Fruit fly (Drosophila melanogaster) whole organism, embryonic: ENCODE measurements around the gene CG13097.
A peak's percentile ranks its signal among the peaks of the same experiment; 100 is the strongest.

ENCODE experiments used
- ATbp ChIP-seq: fragments of 200-800 bp; sonication (Bioruptor generic); optimal IDR thresholded peaks from 2 replicates; lab custom pipeline; 2017; ENCODE audit warnings: missing biosample characterization, mild to moderate bottlenecking, missing genetic modification characterization, missing genetic modification reagents
- CG15073 ChIP-seq: fragments of 200-800 bp; sonication (Bioruptor generic); optimal IDR thresholded peaks from 2 replicates; lab custom pipeline; 2016; ENCODE audit warnings: missing biosample characterization, missing genetic modification characterization
- CG43689 ChIP-seq: fragments of 200-800 bp; sonication (Bioruptor generic); IDR thresholded peaks from 2 replicates; pipeline ENCODE4 v1.3.6; 2022; ENCODE audit warnings: missing biosample characterization, missing genetic modification characterization
- NFAT ChIP-seq: fragments of 200-800 bp; sonication (Bioruptor generic); IDR thresholded peaks from 2 replicates; pipeline ENCODE4 v1.3.6; 2022; ENCODE audit warnings: missing biosample characterization, missing genetic modification characterization
- Taf1 ChIP-seq: fragments of 200-800 bp; sonication (Bioruptor generic); IDR thresholded peaks from 2 replicates; pipeline ENCODE4 v1.3.6; 2022; ENCODE audit warnings: missing biosample characterization, missing genetic modification characterization
- ac ChIP-seq: fragments of 200-800 bp; sonication (Bioruptor generic); optimal IDR thresholded peaks from 3 replicates; lab custom pipeline; 2017; ENCODE audit warnings: missing biosample characterization, mild to moderate bottlenecking, missing genetic modification characterization
- hb ChIP-seq: fragments of 200-800 bp; sonication (Bioruptor generic); IDR thresholded peaks from 3 replicates; pipeline ENCODE4 v1.3.6; 2022; ENCODE audit warnings: missing biosample characterization, missing genetic modification characterization; ENCODE audit not compliant: partially characterized antibody
- otp ChIP-seq: fragments of 200-800 bp; sonication (Bioruptor generic); IDR thresholded peaks from 3 replicates; pipeline ENCODE4, ENCODE4 v1.3.6; 2022; ENCODE audit warnings: missing biosample characterization, missing genetic modification characterization
- prd ChIP-seq, 3 experiments: fragments of >200 bp in 2 of 3; fragments of 200-800 bp in 1 of 3; sonication (Bioruptor generic) in 1 of 3; optimal IDR thresholded peaks in 2 of 3; IDR thresholded peaks in 1 of 3; 2 replicates in 2 of 3; 3 replicates in 1 of 3; pipeline versions ENCODE4 v1.3.6 to Lab custom; 2017 to 2022; ENCODE audit warnings: missing biosample characterization in 1 of 3, missing genetic modification characterization in 1 of 3
- schlank ChIP-seq: fragments of 200-800 bp; sonication (Bioruptor generic); optimal IDR thresholded peaks from 2 replicates; lab custom pipeline; 2018; ENCODE audit warnings: missing biosample characterization, mild to moderate bottlenecking, missing genetic modification characterization
- zf30C ChIP-seq: fragments of 200-800 bp; sonication (Bioruptor generic); optimal IDR thresholded peaks from 3 replicates; lab custom pipeline; 2018; ENCODE audit warnings: missing biosample characterization, mild to moderate bottlenecking, missing genetic modification characterization

- TF ChIP-seq CG43689 (no peak), NFAT (GFP tag; lab: Robert Waterston, UW) (peak; percentile 25; the same call in 1 of the 2 replicates), CG15073 (GFP tag; lab: Kevin White, UChicago) (no peak), schlank (tag; lab: Kevin White, UChicago) (no peak), otp (GFP tag; lab: Robert Waterston, UW) (no peak), Taf1 (GFP tag; lab: Robert Waterston, UW) (no peak), ATbp (GFP tag; lab: Kevin White, UChicago) (no peak), hb (GFP tag; lab: Robert Waterston, UW) (peak; percentile 88), prd (optimal IDR thresholded peaks at IDR 0.05; lab: Kevin White, UChicago) (no peak), prd (GFP tag; IDR thresholded peaks at IDR 0.05; lab: Robert Waterston, UW) (peak; percentile 48; the same call in 1 of the 3 replicates), ac (GFP tag; lab: Kevin White, UChicago) (no peak), zf30C (GFP tag; lab: Kevin White, UChicago) (no peak)
Observed at dm6 chr2L:8528318-8528717, 13.7 kb upstream of the CG13097 start, which contains the start of the genes lmgA and lmgB.
